Worm (Caenorhabditis elegans): ENCODE results near the gene msrp-7.

The msrp-7 gene

DNA sequence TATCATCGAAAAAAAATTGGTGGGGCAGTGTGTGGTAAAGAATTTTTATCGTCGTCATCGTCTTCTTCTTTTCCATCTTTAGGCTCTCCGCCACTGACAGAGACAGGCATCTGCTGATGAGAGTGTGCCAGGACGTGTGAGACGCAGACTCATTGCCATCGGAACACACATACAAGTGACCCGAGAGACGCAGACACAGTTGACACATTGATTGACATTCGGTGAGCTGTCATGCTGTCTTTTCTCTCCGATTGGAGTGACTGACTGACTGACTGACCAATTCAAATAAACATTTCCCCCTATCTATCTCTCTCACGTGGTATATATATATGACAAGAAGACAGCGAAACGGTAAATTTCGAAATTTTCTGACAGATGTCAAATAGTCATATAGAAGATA, 40.3 kb downstream of the msrp-7 start (continued):
- TF ChIP-seq C04F5.9 (tag; optimal IDR thresholded peaks at IDR 0.05) (peak; percentile 76), xbp-1 (tag; optimal IDR thresholded peaks at IDR 0.05) (peak; percentile 55), ztf-4 (tag; optimal IDR thresholded peaks at IDR 0.05) (peak; percentile 69), unc-62 (GFP tag; optimal IDR thresholded peaks at IDR 0.05) (peak; percentile 41), lir-3 (tag; optimal IDR thresholded peaks at IDR 0.05; ENCODE audit: poor library complexity) (peak; percentile 51), lin-35 (GFP tag; optimal IDR thresholded peaks at IDR 0.05) (peak; percentile 68 to 80), hlh-17 (GFP tag; optimal IDR thresholded peaks at IDR 0.05; ENCODE audit: borderline replicate concordance) (no peak), nhr-237 (tag; optimal IDR thresholded peaks at IDR 0.05) (no peak), lin-14 (GFP tag; optimal IDR thresholded peaks at IDR 0.05) (peak; percentile 99)

DNA sequence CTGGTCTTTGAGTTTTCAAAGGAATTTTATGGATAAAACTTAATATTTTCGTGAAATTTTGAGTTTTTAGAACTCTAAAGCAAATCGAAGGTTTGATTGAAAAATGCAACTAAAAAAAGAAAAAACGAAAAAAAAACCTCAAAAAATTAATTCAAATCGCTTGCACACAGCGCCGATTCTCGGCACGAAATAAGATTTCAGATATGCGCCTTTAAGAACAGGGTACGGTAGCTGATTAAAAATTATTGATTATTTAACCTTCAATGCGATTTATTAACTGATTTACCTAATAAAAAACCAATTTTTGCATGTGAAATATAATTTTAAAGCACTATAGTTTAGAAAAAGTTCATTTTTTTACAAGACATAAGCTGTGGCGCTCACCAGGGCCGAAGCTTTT, 42.1 kb downstream of the msrp-7 start:
- no peak for TF ChIP-seq tbx-2 (tag; optimal IDR thresholded peaks at IDR 0.05)
- no peak for TF ChIP-seq alr-1 (tag; optimal IDR thresholded peaks at IDR 0.05; ENCODE audit: borderline replicate concordance)
- TF ChIP-seq tlp-1 (tag; optimal IDR thresholded peaks at IDR 0.05), result no peak
- no peak for TF ChIP-seq zip-4 (GFP tag; optimal IDR thresholded peaks at IDR 0.05)
- TF ChIP-seq lin-13 (GFP tag; optimal IDR thresholded peaks at IDR 0.05), result no peak
- no peak for TF ChIP-seq hpl-2 (GFP tag; optimal IDR thresholded peaks at IDR 0.05)
- TF ChIP-seq ceh-8 (GFP tag; optimal IDR thresholded peaks at IDR 0.05), result no peak
- TF ChIP-seq snu-23 (GFP tag; optimal IDR thresholded peaks at IDR 0.05), result no peak
- TF ChIP-seq dpl-1 (GFP tag; optimal IDR thresholded peaks at IDR 0.05), result no peak
- TF ChIP-seq lsy-2 (tag; optimal IDR thresholded peaks at IDR 0.05), result no peak
- no peak for TF ChIP-seq nhr-84 (tag; optimal IDR thresholded peaks at IDR 0.05)
- TF ChIP-seq nhr-12 (tag; optimal IDR thresholded peaks at IDR 0.05), result no peak
- no peak for TF ChIP-seq ama-1 (optimal IDR thresholded peaks at IDR 0.05)
- no peak for TF ChIP-seq sox-4 (tag; optimal IDR thresholded peaks at IDR 0.05)
- TF ChIP-seq elt-2 (tag; optimal IDR thresholded peaks at IDR 0.05), result no peak
- no peak for TF ChIP-seq ztf-11 (tag; optimal IDR thresholded peaks at IDR 0.05)

DNA sequence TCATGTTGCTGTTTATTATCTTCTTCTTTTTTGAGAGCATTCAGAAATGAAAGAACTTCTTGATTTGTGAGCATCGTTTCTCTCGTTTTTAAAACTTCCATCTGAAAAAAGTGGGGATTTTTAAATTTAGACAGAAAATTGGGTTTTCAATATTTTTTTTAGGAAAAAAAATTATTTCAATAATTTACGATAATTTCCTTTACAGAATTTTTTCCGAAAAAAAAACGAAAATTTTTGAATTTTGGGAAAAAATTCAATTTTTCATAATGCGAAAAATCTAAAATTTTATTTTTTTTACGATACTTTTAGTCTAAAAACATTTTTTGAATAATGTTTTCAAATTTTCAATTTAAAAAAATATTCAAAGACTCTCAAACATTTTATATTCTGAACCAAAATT, 46.3 kb downstream of the msrp-7 start, which contains the start of gene M106.7:
M106.7 (minus strand) TSS at position 101 of the 400 bp plus-strand sequence.
- TF ChIP-seq tbx-2 (tag; optimal IDR thresholded peaks at IDR 0.05) (no peak), nhr-11 (tag; optimal IDR thresholded peaks at IDR 0.05) (no peak), dpl-1 (GFP tag; optimal IDR thresholded peaks at IDR 0.05) (no peak), unc-98 (GFP tag; IDR thresholded peaks at IDR 0.05) (no peak), nhr-237 (tag; optimal IDR thresholded peaks at IDR 0.05) (no peak), sptf-1 (tag; optimal IDR thresholded peaks at IDR 0.05) (no peak), ama-1 (optimal IDR thresholded peaks at IDR 0.05) (no peak), jun-1 (tag; optimal IDR thresholded peaks at IDR 0.05) (no peak), ceh-63 (GFP tag; optimal IDR thresholded peaks at IDR 0.05) (no peak), ets-5 (GFP tag; IDR thresholded peaks at IDR 0.05) (no peak), aha-1 (tag; optimal IDR thresholded peaks at IDR 0.05) (no peak), mab-9 (GFP tag; IDR thresholded peaks at IDR 0.05) (no peak), mep-1 (tag; optimal IDR thresholded peaks at IDR 0.05) (no peak), efl-1 (optimal IDR thresholded peaks at IDR 0.05) (no peak), efl-1 (GFP tag; optimal IDR thresholded peaks at IDR 0.05 in 1 of 2) (no peak), isw-1 (GFP tag; IDR thresholded peaks at IDR 0.05) (no peak), hpl-2 (GFP tag; optimal IDR thresholded peaks at IDR 0.05) (no peak), irx-1 (tag; optimal IDR thresholded peaks at IDR 0.05) (no peak), fkh-4 (tag; optimal IDR thresholded peaks at IDR 0.05; ENCODE audit: borderline replicate concordance) (no peak), fkh-10 (GFP tag; optimal IDR thresholded peaks at IDR 0.05) (no peak), vab-15 (tag; optimal IDR thresholded peaks at IDR 0.05) (no peak)
